Worm (Caenorhabditis elegans) whole organism, L2 larva: ENCODE data around the gene W03A5.2.

Experiments used
- C34F6.9 ChIP-seq: fragments of 150-350 bp; optimal IDR thresholded peaks from 2 replicates; lab custom pipeline; 2014; ENCODE audit warnings: missing biosample characterization, missing genetic modification characterization
- F13H6.1 ChIP-seq: sonication (generic microtip); optimal IDR thresholded peaks from 2 replicates; lab custom pipeline; 2016; ENCODE audit warnings: missing genetic modification characterization, missing compliant biosample characterization
- R02D3.7 ChIP-seq: fragments of 150-350 bp; optimal IDR thresholded peaks from 2 replicates; lab custom pipeline; 2014; ENCODE audit warnings: missing biosample characterization, missing genetic modification characterization
- Y55F3AM.14 ChIP-seq: fragments of 200-800 bp; sonication (Bioruptor generic); optimal IDR thresholded peaks from 2 replicates; lab custom pipeline; 2018; ENCODE audit warnings: mild to moderate bottlenecking, missing genetic modification characterization, missing compliant biosample characterization
- ZK546.5 ChIP-seq: sonication (generic microtip); optimal IDR thresholded peaks from 2 replicates; lab custom pipeline; 2017; ENCODE audit warnings: missing biosample characterization, missing genetic modification characterization
- alr-1 ChIP-seq: fragments of 150-350 bp; optimal IDR thresholded peaks from 2 replicates; lab custom pipeline; 2014; ENCODE audit warnings: missing biosample characterization, missing genetic modification characterization
- aly-2 ChIP-seq: fragments of 150-350 bp; optimal IDR thresholded peaks from 2 replicates; lab custom pipeline; 2014; ENCODE audit warnings: missing biosample characterization, missing genetic modification characterization
- ama-1 ChIP-seq: fragments of 150-350 bp; optimal IDR thresholded peaks from 2 replicates; lab custom pipeline; 2018; ENCODE audit warnings: inconsistent platforms
- blmp-1 ChIP-seq: sonication (generic microtip); optimal IDR thresholded peaks from 2 replicates; lab custom pipeline; 2017; ENCODE audit warnings: missing genetic modification characterization, mild to moderate bottlenecking, missing compliant biosample characterization, antibody characterized with exemption, moderate library complexity; ENCODE audit not compliant: insufficient read depth
- ceh-16 ChIP-seq: fragments of 150-350 bp; optimal IDR thresholded peaks from 2 replicates; lab custom pipeline; 2014; ENCODE audit warnings: missing biosample characterization, missing genetic modification characterization
- ceh-82 ChIP-seq: fragments of 150-350 bp; optimal IDR thresholded peaks from 2 replicates; lab custom pipeline; 2014; ENCODE audit warnings: missing biosample characterization, missing genetic modification characterization
- crh-2 ChIP-seq: sonication (generic microtip); optimal IDR thresholded peaks from 2 replicates; lab custom pipeline; 2017; ENCODE audit warnings: missing biosample characterization, missing genetic modification characterization
- dmd-4 ChIP-seq: sonication (generic microtip); optimal IDR thresholded peaks from 2 replicates; lab custom pipeline; 2017; ENCODE audit warnings: missing biosample characterization, missing genetic modification characterization
- egl-27 ChIP-seq: sonication (generic microtip); optimal IDR thresholded peaks from 3 replicates; lab custom pipeline; 2017; ENCODE audit warnings: missing biosample characterization, missing genetic modification reagents, missing genetic modification characterization
- elt-1 ChIP-seq: fragments of 150-350 bp; optimal IDR thresholded peaks from 2 replicates; lab custom pipeline; 2014; ENCODE audit warnings: missing biosample characterization, missing genetic modification characterization
- elt-3 ChIP-seq: sonication (generic microtip); optimal IDR thresholded peaks from 2 replicates; lab custom pipeline; 2017; ENCODE audit warnings: missing biosample characterization, missing genetic modification characterization
- fos-1 ChIP-seq: fragments of 150-350 bp; optimal IDR thresholded peaks from 2 replicates; lab custom pipeline; 2014; ENCODE audit warnings: missing biosample characterization, missing genetic modification characterization
- gmeb-1 ChIP-seq: fragments of 150-350 bp; optimal IDR thresholded peaks from 2 replicates; lab custom pipeline; 2014; ENCODE audit warnings: missing biosample characterization, missing genetic modification characterization
- lin-11 ChIP-seq: fragments of 150-350 bp; sonication (generic microtip); optimal IDR thresholded peaks from 2 replicates; lab custom pipeline; 2014; ENCODE audit warnings: missing biosample characterization, missing genetic modification characterization, inconsistent platforms, mixed read lengths
- lin-13 ChIP-seq: fragments of 150-350 bp; optimal IDR thresholded peaks from 2 replicates; lab custom pipeline; 2014; ENCODE audit warnings: missing biosample characterization, missing genetic modification reagents, missing genetic modification characterization
- lin-39 ChIP-seq: fragments of 150-350 bp; optimal IDR thresholded peaks from 2 replicates; lab custom pipeline; 2014; ENCODE audit warnings: missing biosample characterization, missing genetic modification reagents, missing genetic modification characterization
- lsy-2 ChIP-seq, 2 experiments: fragments of 150-350 bp in 1 of 2; sonication (generic microtip) in 1 of 2; optimal IDR thresholded peaks; 2 replicates each; lab custom pipeline; 2014 to 2017; ENCODE audit warnings: missing biosample characterization in 2 of 2, missing genetic modification characterization in 2 of 2
- mab-5 ChIP-seq: fragments of 150-350 bp; optimal IDR thresholded peaks from 2 replicates; lab custom pipeline; 2014; ENCODE audit warnings: missing biosample characterization, missing genetic modification characterization
- mbf-1 ChIP-seq: sonication (generic microtip); optimal IDR thresholded peaks from 2 replicates; lab custom pipeline; 2017; ENCODE audit warnings: missing biosample characterization, missing genetic modification characterization
- mdl-1 ChIP-seq, 2 experiments: fragments of 150-350 bp in 1 of 2; sonication (generic microtip) in 1 of 2; optimal IDR thresholded peaks; 2 replicates each; lab custom pipeline; 2017; ENCODE audit warnings: missing biosample characterization in 2 of 2, missing genetic modification characterization in 2 of 2
- nhr-10 ChIP-seq: sonication (generic microtip); optimal IDR thresholded peaks from 2 replicates; lab custom pipeline; 2017; ENCODE audit warnings: missing biosample characterization, missing genetic modification characterization
- nhr-11 ChIP-seq: fragments of 150-350 bp; optimal IDR thresholded peaks from 2 replicates; lab custom pipeline; 2014; ENCODE audit warnings: missing biosample characterization, missing genetic modification characterization
- nhr-12 ChIP-seq: fragments of 150-350 bp; optimal IDR thresholded peaks from 2 replicates; lab custom pipeline; 2014; ENCODE audit warnings: missing biosample characterization, missing genetic modification characterization
- nhr-129 ChIP-seq: fragments of 150-350 bp; optimal IDR thresholded peaks from 2 replicates; lab custom pipeline; 2014; ENCODE audit warnings: missing biosample characterization, missing genetic modification characterization
- nhr-21 ChIP-seq: fragments of 150-350 bp; optimal IDR thresholded peaks from 2 replicates; lab custom pipeline; 2014; ENCODE audit warnings: missing biosample characterization, missing genetic modification characterization
- nhr-23 ChIP-seq: fragments of 150-350 bp; optimal IDR thresholded peaks from 2 replicates; lab custom pipeline; 2014; ENCODE audit warnings: missing biosample characterization, missing genetic modification reagents, missing genetic modification characterization
- nhr-237 ChIP-seq: fragments of 150-350 bp; optimal IDR thresholded peaks from 2 replicates; lab custom pipeline; 2014; ENCODE audit warnings: missing biosample characterization, missing genetic modification characterization
- nhr-25 ChIP-seq: fragments of 150-350 bp; sonication (generic microtip); optimal IDR thresholded peaks from 3 replicates; lab custom pipeline; 2014; ENCODE audit warnings: missing biosample characterization, missing genetic modification characterization
- nhr-6 ChIP-seq: fragments of 150-350 bp; optimal IDR thresholded peaks from 2 replicates; lab custom pipeline; 2014; ENCODE audit warnings: missing biosample characterization, missing genetic modification characterization
- nhr-77 ChIP-seq: fragments of 150-350 bp; optimal IDR thresholded peaks from 2 replicates; lab custom pipeline; 2014; ENCODE audit warnings: missing biosample characterization, missing genetic modification characterization
- peb-1 ChIP-seq: fragments of 150-350 bp; optimal IDR thresholded peaks from 2 replicates; lab custom pipeline; 2014; ENCODE audit warnings: missing biosample characterization, missing genetic modification characterization
- sem-4 ChIP-seq: fragments of 150-350 bp; optimal IDR thresholded peaks from 2 replicates; lab custom pipeline; 2014; ENCODE audit warnings: missing biosample characterization, missing genetic modification reagents, missing genetic modification characterization
- skn-1 ChIP-seq: sonication (generic microtip); optimal IDR thresholded peaks from 2 replicates; lab custom pipeline; 2017; ENCODE audit warnings: missing biosample characterization, missing genetic modification characterization
- sma-3 ChIP-seq: sonication (generic microtip); optimal IDR thresholded peaks from 2 replicates; lab custom pipeline; 2016; ENCODE audit warnings: missing genetic modification reagents, missing genetic modification characterization, missing compliant biosample characterization
- sma-9 ChIP-seq, 2 experiments: fragments of 150-350 bp in 1 of 2; sonication (generic microtip) in 1 of 2; optimal IDR thresholded peaks; 2 replicates each; lab custom pipeline; 2014 to 2016; ENCODE audit warnings: missing genetic modification characterization in 2 of 2, mild to moderate bottlenecking in 1 of 2, missing biosample characterization in 1 of 2, missing compliant biosample characterization in 1 of 2, missing genetic modification reagents in 1 of 2, moderate library complexity in 1 of 2
- snpc-4 ChIP-seq: fragments of 150-350 bp; optimal IDR thresholded peaks from 2 replicates; lab custom pipeline; 2014; ENCODE audit warnings: missing biosample characterization, missing genetic modification characterization
- unc-39 ChIP-seq: fragments of 150-350 bp; optimal IDR thresholded peaks from 2 replicates; lab custom pipeline; 2014; ENCODE audit warnings: missing biosample characterization, missing genetic modification characterization
- unc-55 ChIP-seq: fragments of 150-350 bp; sonication (generic microtip); optimal IDR thresholded peaks from 3 replicates; lab custom pipeline; 2014; ENCODE audit warnings: missing biosample characterization, missing genetic modification reagents, missing genetic modification characterization
- unc-62 ChIP-seq: fragments of 150-350 bp; optimal IDR thresholded peaks from 2 replicates; lab custom pipeline; 2014; ENCODE audit warnings: missing biosample characterization, missing genetic modification reagents, missing genetic modification characterization
- zag-1 ChIP-seq: fragments of 150-350 bp; optimal IDR thresholded peaks from 2 replicates; lab custom pipeline; 2014; ENCODE audit warnings: missing biosample characterization, missing genetic modification characterization
- ztf-1 ChIP-seq: fragments of 200-800 bp; sonication (Bioruptor generic); conservative IDR thresholded peaks from 2 replicates; pipeline ENCODE4 v1.3.6; 2022; ENCODE audit warnings: missing genetic modification characterization, missing compliant biosample characterization
- ztf-11 ChIP-seq: sonication (generic microtip); optimal IDR thresholded peaks from 2 replicates; lab custom pipeline; 2017; ENCODE audit warnings: missing biosample characterization, missing genetic modification characterization
- ztf-4 ChIP-seq: fragments of 150-350 bp; optimal IDR thresholded peaks from 2 replicates; lab custom pipeline; 2014; ENCODE audit warnings: missing biosample characterization, missing genetic modification characterization

The W03A5.2 gene

DNA sequence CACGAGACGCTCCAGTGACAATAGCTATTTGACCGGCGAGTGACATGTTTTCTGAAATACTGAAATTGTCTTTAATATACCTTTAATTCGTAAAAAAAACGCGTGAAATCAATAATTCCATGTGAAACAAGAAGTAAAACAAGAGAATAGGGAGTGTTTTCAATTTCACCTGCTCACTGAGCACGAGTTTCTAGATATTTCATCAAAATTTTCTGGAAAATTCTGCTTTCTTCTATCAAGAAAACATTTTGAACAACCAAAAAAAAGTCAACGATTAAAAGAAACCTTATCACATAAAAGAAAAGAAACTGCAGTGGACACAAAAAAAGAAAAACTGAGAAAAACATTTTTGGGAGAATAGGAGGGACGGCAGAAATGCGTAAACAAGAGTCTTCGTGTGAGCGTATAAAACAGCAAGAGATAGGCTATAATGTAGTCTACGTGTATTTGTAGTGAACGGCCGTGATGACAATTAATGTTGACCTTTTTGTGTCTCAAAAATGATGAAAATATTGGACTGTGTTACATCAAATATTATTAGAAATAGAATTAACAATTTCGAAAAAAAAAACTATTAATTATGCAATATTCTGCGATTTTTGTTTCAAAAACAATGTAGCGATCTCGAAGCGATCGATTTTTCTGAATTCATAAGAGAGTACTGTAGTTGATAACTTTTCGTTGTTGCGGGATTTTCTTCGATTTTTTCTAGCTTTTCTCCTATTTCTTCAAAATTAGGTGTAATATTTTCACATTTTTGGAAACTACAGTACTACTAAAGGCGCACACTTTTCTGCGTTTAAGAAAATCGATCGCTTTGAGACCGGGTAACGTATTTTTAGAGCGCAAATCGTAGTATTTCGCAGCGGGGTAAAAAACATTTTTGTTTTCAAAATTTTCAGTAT lies 37.6 kb upstream of the W03A5.2 start, which contains the start of gene dhs-9:
Gene dhs-9 (minus strand): TSS at position 51 of the 905 bp plus-strand sequence.
- TF ChIP-seq zag-1 (tag; lab: Kevin White, UChicago) = no peak
- no peak for TF ChIP-seq nhr-23 (tag; lab: Kevin White, UChicago)
- no peak for TF ChIP-seq unc-62 (GFP tag; lab: Kevin White, UChicago)
- TF ChIP-seq mbf-1 (tag; lab: Kevin White, UChicago) = no peak
- no peak for TF ChIP-seq aly-2 (tag; lab: Kevin White, UChicago)
- no peak for TF ChIP-seq elt-1
- no peak for TF ChIP-seq nhr-21 (tag; lab: Kevin White, UChicago)
- TF ChIP-seq sem-4 = no peak
- no peak for TF ChIP-seq lin-11
- TF ChIP-seq Y55F3AM.14 (GFP tag; lab: Kevin White, UChicago) = no peak
- no peak for TF ChIP-seq sma-9 (GFP tag; optimal IDR thresholded peaks at IDR 0.05; lab: Kevin White, UChicago)
- TF ChIP-seq sma-9 (tag; optimal IDR thresholded peaks at IDR 0.05; lab: Kevin White, UChicago) = no peak
- peak; percentile 8 for TF ChIP-seq fos-1 (tag; lab: Kevin White, UChicago)
- no peak for TF ChIP-seq ceh-82 (tag; lab: Kevin White, UChicago)
- no peak for TF ChIP-seq nhr-6 (tag; lab: Kevin White, UChicago)
- no peak for TF ChIP-seq blmp-1 (tag; lab: Kevin White, UChicago)
- no peak for TF ChIP-seq ceh-16 (tag; lab: Kevin White, UChicago)
- no peak for TF ChIP-seq lin-39 (tag; lab: Kevin White, UChicago)
- no peak for TF ChIP-seq ama-1
- peak; percentile 21 for TF ChIP-seq C34F6.9 (tag; lab: Kevin White, UChicago)
- TF ChIP-seq elt-3 (tag; lab: Kevin White, UChicago) = no peak
- peak; percentile 48 for TF ChIP-seq crh-2 (tag; lab: Kevin White, UChicago)
- TF ChIP-seq ztf-4 (tag; lab: Kevin White, UChicago) = no peak
- peak; percentile 85 for TF ChIP-seq skn-1 (tag; lab: Kevin White, UChicago)
- TF ChIP-seq ztf-1 (GFP tag; lab: Robert Waterston, UW) = no peak
- TF ChIP-seq nhr-237 = no peak
- TF ChIP-seq gmeb-1 (tag; lab: Kevin White, UChicago) = peak; percentile 56
- no peak for TF ChIP-seq nhr-77 (tag; lab: Kevin White, UChicago)
- TF ChIP-seq unc-39 (tag; lab: Kevin White, UChicago) = no peak
- TF ChIP-seq ztf-11 (tag; lab: Kevin White, UChicago) = no peak
- TF ChIP-seq R02D3.7 (tag; lab: Kevin White, UChicago) = no peak
- TF ChIP-seq peb-1 = no peak
- no peak for TF ChIP-seq nhr-10 (tag; lab: Kevin White, UChicago)
- TF ChIP-seq lin-13 (GFP tag; lab: Kevin White, UChicago) = no peak
- no peak for TF ChIP-seq sma-3 (GFP tag; lab: Kevin White, UChicago)
- TF ChIP-seq egl-27 (tag; lab: Kevin White, UChicago) = no peak
- peak; percentile 59 for TF ChIP-seq nhr-25 (tag; lab: Kevin White, UChicago)
- TF ChIP-seq mdl-1 (tag; optimal IDR thresholded peaks at IDR 0.05; lab: Kevin White, UChicago) = no peak
- TF ChIP-seq unc-55 (GFP tag; lab: Kevin White, UChicago) = peak; percentile 4
- TF ChIP-seq dmd-4 (tag; lab: Kevin White, UChicago) = no peak
- no peak for TF ChIP-seq snpc-4
- TF ChIP-seq F13H6.1 (tag; lab: Kevin White, UChicago) = peak; percentile 33
- no peak for TF ChIP-seq nhr-12
- no peak for TF ChIP-seq mab-5
- TF ChIP-seq ZK546.5 = no peak
- peak; percentile 61 for TF ChIP-seq nhr-129 (tag; lab: Kevin White, UChicago)
- TF ChIP-seq alr-1 = no peak
- peak in 1 of 2 experiments; percentile 45 for TF ChIP-seq lsy-2 (tag; optimal IDR thresholded peaks at IDR 0.05; lab: Kevin White, UChicago)
- TF ChIP-seq nhr-11 (tag; lab: Kevin White, UChicago) = no peak
